Fruit fly (Drosophila melanogaster): ENCODE data around the gene Tsc1.

DNA sequence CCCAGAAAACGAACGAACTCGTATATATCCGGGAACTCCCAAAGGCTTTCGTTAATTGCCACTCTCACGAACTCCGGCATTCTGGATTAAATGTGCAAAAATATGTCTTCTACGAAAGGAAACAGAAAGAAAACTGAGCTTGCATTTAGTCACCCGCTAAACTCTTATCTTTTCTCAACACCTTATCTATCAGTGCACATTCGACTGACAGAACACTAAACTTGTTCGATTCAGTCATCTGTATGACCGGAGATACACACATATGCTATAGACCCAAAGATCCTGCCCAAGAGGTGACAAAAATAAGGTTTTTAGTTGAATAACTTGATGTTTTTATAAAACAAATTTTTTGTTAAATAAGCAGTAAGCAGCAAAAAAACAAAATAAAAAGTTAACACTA, 20.0 kb downstream of the Tsc1 start, which contains the start of gene p38c:
- TF ChIP-seq ovo (GFP tag; optimal IDR thresholded peaks at IDR 0.05) = no peak
- TF ChIP-seq Crg-1 (GFP tag; optimal IDR thresholded peaks at IDR 0.05) = no peak
